Fruit fly (Drosophila melanogaster): Measurements from ENCODE around the gene CG8668.

dm6 chr2L:8093182-8093941, 33.4 kb upstream of the CG8668 start:
- TF ChIP-seq CG8478 (optimal IDR thresholded peaks at IDR 0.05) (no peak), CTCF (optimal IDR thresholded peaks at IDR 0.05) (no peak)
